Worm (Caenorhabditis elegans) whole organism, L3 larva: ENCODE data around the gene cst-1.

ENCODE experiments used
- R02D3.7 ChIP-seq: fragments of 150-350 bp; optimal IDR thresholded peaks from 2 replicates; lab custom pipeline; 2014; ENCODE audit warnings: missing biosample characterization, missing genetic modification characterization
- ZK546.5 ChIP-seq: sonication (generic microtip); optimal IDR thresholded peaks from 2 replicates; lab custom pipeline; 2017; ENCODE audit warnings: missing biosample characterization, missing genetic modification characterization
- aly-2 ChIP-seq: fragments of 150-350 bp; optimal IDR thresholded peaks from 2 replicates; lab custom pipeline; 2014; ENCODE audit warnings: missing biosample characterization, missing genetic modification characterization
- ceh-28 ChIP-seq: fragments of 150-350 bp; optimal IDR thresholded peaks from 2 replicates; lab custom pipeline; 2014; ENCODE audit warnings: missing biosample characterization, missing genetic modification reagents, missing genetic modification characterization
- ceh-82 ChIP-seq: fragments of 150-350 bp; optimal IDR thresholded peaks from 2 replicates; lab custom pipeline; 2014; ENCODE audit warnings: missing biosample characterization, missing genetic modification characterization
- ceh-9 ChIP-seq: sonication (generic microtip); optimal IDR thresholded peaks from 2 replicates; lab custom pipeline; 2018; ENCODE audit warnings: missing biosample characterization, missing genetic modification characterization
- daf-12 ChIP-seq: fragments of 150-350 bp; optimal IDR thresholded peaks from 2 replicates; lab custom pipeline; 2014; ENCODE audit warnings: missing biosample characterization, missing genetic modification reagents, missing genetic modification characterization
- egl-27 ChIP-seq: sonication (generic microtip); optimal IDR thresholded peaks from 4 replicates; lab custom pipeline; 2017; ENCODE audit warnings: missing biosample characterization, missing genetic modification reagents, missing genetic modification characterization
- egl-5 ChIP-seq: fragments of 150-350 bp; optimal IDR thresholded peaks from 2 replicates; lab custom pipeline; 2017; ENCODE audit warnings: missing biosample characterization, missing genetic modification reagents, missing genetic modification characterization, inconsistent platforms
- elt-2 ChIP-seq: sonication (generic microtip); optimal IDR thresholded peaks from 2 replicates; lab custom pipeline; 2016; ENCODE audit warnings: missing genetic modification reagents, mild to moderate bottlenecking, missing genetic modification characterization, missing compliant biosample characterization
- elt-3 ChIP-seq, 3 experiments: fragments of 150-350 bp in 1 of 3; sonication (generic microtip) in 2 of 3; optimal IDR thresholded peaks; 2 replicates in 2 of 3; 4 replicates in 1 of 3; lab custom pipeline; 2014 to 2017; ENCODE audit warnings: missing biosample characterization in 3 of 3, missing genetic modification characterization in 3 of 3
- eor-1 ChIP-seq, 2 experiments: fragments of 150-350 bp; optimal IDR thresholded peaks; 2 replicates each; lab custom pipeline; 2014 to 2018; ENCODE audit warnings: missing biosample characterization in 2 of 2, missing genetic modification characterization in 2 of 2
- fkh-2 ChIP-seq: fragments of 150-350 bp; optimal IDR thresholded peaks from 2 replicates; lab custom pipeline; 2014; ENCODE audit warnings: missing biosample characterization, missing genetic modification reagents, missing genetic modification characterization
- fos-1 ChIP-seq: fragments of 150-350 bp; optimal IDR thresholded peaks from 2 replicates; lab custom pipeline; 2014; ENCODE audit warnings: missing biosample characterization, missing genetic modification characterization
- hmg-11 ChIP-seq: sonication (generic microtip); optimal IDR thresholded peaks from 2 replicates; lab custom pipeline; 2016; ENCODE audit warnings: missing genetic modification characterization, missing compliant biosample characterization
- jun-1 ChIP-seq: fragments of 150-350 bp; optimal IDR thresholded peaks from 2 replicates; lab custom pipeline; 2014; ENCODE audit warnings: missing biosample characterization, missing genetic modification reagents, missing genetic modification characterization
- lin-15B ChIP-seq: fragments of 150-350 bp; optimal IDR thresholded peaks from 2 replicates; lab custom pipeline; 2014; ENCODE audit warnings: missing biosample characterization, missing genetic modification characterization
- lin-39 ChIP-seq: fragments of 150-350 bp; optimal IDR thresholded peaks from 2 replicates; lab custom pipeline; 2018; ENCODE audit warnings: missing biosample characterization, missing genetic modification reagents, missing genetic modification characterization
- lsy-12 ChIP-seq: sonication (generic microtip); optimal IDR thresholded peaks from 2 replicates; lab custom pipeline; 2016; ENCODE audit warnings: mild to moderate bottlenecking, missing genetic modification characterization, missing compliant biosample characterization
- mdl-1 ChIP-seq: fragments of 150-350 bp; optimal IDR thresholded peaks from 2 replicates; lab custom pipeline; 2014; ENCODE audit warnings: missing biosample characterization, missing genetic modification characterization
- mml-1 ChIP-seq: fragments of 150-350 bp; sonication (generic microtip); optimal IDR thresholded peaks from 3 replicates; lab custom pipeline; 2014; ENCODE audit warnings: missing biosample characterization, missing genetic modification characterization
- nfya-1 ChIP-seq: sonication (generic microtip); optimal IDR thresholded peaks from 2 replicates; lab custom pipeline; 2017; ENCODE audit warnings: missing genetic modification characterization, mild to moderate bottlenecking, missing compliant biosample characterization, antibody characterized with exemption, moderate library complexity; ENCODE audit not compliant: insufficient read depth
- nhr-11 ChIP-seq: fragments of 150-350 bp; optimal IDR thresholded peaks from 2 replicates; lab custom pipeline; 2014; ENCODE audit warnings: missing biosample characterization, missing genetic modification characterization
- nhr-23 ChIP-seq: fragments of 150-350 bp; optimal IDR thresholded peaks from 2 replicates; lab custom pipeline; 2014; ENCODE audit warnings: missing biosample characterization, missing genetic modification reagents, missing genetic modification characterization
- nhr-237 ChIP-seq: fragments of 150-350 bp; optimal IDR thresholded peaks from 2 replicates; lab custom pipeline; 2014; ENCODE audit warnings: missing biosample characterization, missing genetic modification characterization
- nhr-25 ChIP-seq: sonication (generic microtip); optimal IDR thresholded peaks from 2 replicates; lab custom pipeline; 2017; ENCODE audit warnings: missing biosample characterization, missing genetic modification characterization
- nhr-28 ChIP-seq: fragments of 150-350 bp; optimal IDR thresholded peaks from 2 replicates; lab custom pipeline; 2014; ENCODE audit warnings: missing biosample characterization, missing genetic modification characterization
- nhr-43 ChIP-seq: sonication (generic microtip); optimal IDR thresholded peaks from 2 replicates; lab custom pipeline; 2016; ENCODE audit warnings: mild to moderate bottlenecking, missing genetic modification characterization, missing compliant biosample characterization; ENCODE audit not compliant: poor library complexity, severe bottlenecking
- nhr-67 ChIP-seq: fragments of 150-350 bp; optimal IDR thresholded peaks from 2 replicates; lab custom pipeline; 2014; ENCODE audit warnings: missing biosample characterization, missing genetic modification characterization
- nhr-76 ChIP-seq: fragments of 150-350 bp; sonication (generic microtip); optimal IDR thresholded peaks from 5 replicates; lab custom pipeline; 2014; ENCODE audit warnings: missing biosample characterization, missing genetic modification characterization
- nhr-77 ChIP-seq: fragments of 150-350 bp; optimal IDR thresholded peaks from 2 replicates; lab custom pipeline; 2014; ENCODE audit warnings: missing biosample characterization, missing genetic modification characterization
- pha-4 ChIP-seq: fragments of 150-350 bp; optimal IDR thresholded peaks from 2 replicates; lab custom pipeline; 2014; ENCODE audit warnings: missing biosample characterization, missing genetic modification reagents, missing genetic modification characterization
- pqm-1 ChIP-seq: fragments of 150-350 bp; optimal IDR thresholded peaks from 2 replicates; lab custom pipeline; 2017; ENCODE audit warnings: missing biosample characterization, missing genetic modification characterization, inconsistent platforms
- sea-2 ChIP-seq: fragments of 150-350 bp; sonication (generic microtip); optimal IDR thresholded peaks from 4 replicates; lab custom pipeline; 2014; ENCODE audit warnings: missing biosample characterization, missing genetic modification reagents, missing genetic modification characterization
- skn-1 ChIP-seq: fragments of 150-350 bp; optimal IDR thresholded peaks from 2 replicates; lab custom pipeline; 2014; ENCODE audit warnings: missing biosample characterization, missing genetic modification characterization
- snpc-4 ChIP-seq: fragments of 150-350 bp; optimal IDR thresholded peaks from 2 replicates; lab custom pipeline; 2014; ENCODE audit warnings: missing biosample characterization, missing genetic modification characterization
- unc-39 ChIP-seq: sonication (generic microtip); optimal IDR thresholded peaks from 4 replicates; lab custom pipeline; 2017; ENCODE audit warnings: missing biosample characterization, missing genetic modification characterization
- unc-62 ChIP-seq: fragments of 150-350 bp; sonication (generic microtip); optimal IDR thresholded peaks from 4 replicates; lab custom pipeline; 2014; ENCODE audit warnings: missing biosample characterization, missing genetic modification reagents, missing genetic modification characterization
- zag-1 ChIP-seq: fragments of 150-350 bp; optimal IDR thresholded peaks from 2 replicates; lab custom pipeline; 2014; ENCODE audit warnings: missing biosample characterization, missing genetic modification characterization
- ztf-11 ChIP-seq: fragments of 150-350 bp; optimal IDR thresholded peaks from 2 replicates; lab custom pipeline; 2014; ENCODE audit warnings: missing biosample characterization, missing genetic modification characterization
- ztf-4 ChIP-seq: fragments of 150-350 bp; optimal IDR thresholded peaks from 2 replicates; lab custom pipeline; 2014; ENCODE audit warnings: missing biosample characterization, missing genetic modification characterization

cst-1 gene

ce11 chrX:4306861-4307260 lies 32.6 kb upstream of the cst-1 start, which contains the start of gene pqn-15:
pqn-15 (minus strand) TSS chrX:4306961.
- no peak for TF ChIP-seq nhr-43 (tag; lab: Kevin White, UChicago)
- TF ChIP-seq hmg-11 (tag; lab: Kevin White, UChicago): no peak
- TF ChIP-seq nhr-23 (tag; lab: Kevin White, UChicago): no peak
- no peak for TF ChIP-seq ceh-82

ce11 chrX:4307559-4308005 lies 31.9 kb upstream of the cst-1 start:
- TF ChIP-seq nhr-11 (tag; lab: Kevin White, UChicago) (no peak), nhr-77 (tag; lab: Kevin White, UChicago) (no peak), fkh-2 (no peak), ZK546.5 (no peak), nhr-67 (no peak), pqm-1 (tag; lab: Kevin White, UChicago) (no peak), nfya-1 (tag; lab: Kevin White, UChicago) (peak; percentile 44), sea-2 (GFP tag; lab: Kevin White, UChicago) (no peak), elt-2 (tag; lab: Kevin White, UChicago) (peak; percentile 25), nhr-23 (tag; lab: Kevin White, UChicago) (no peak), zag-1 (tag; lab: Kevin White, UChicago) (no peak), egl-5 (no peak), hmg-11 (tag; lab: Kevin White, UChicago) (peak; percentile 75), unc-62 (no peak), unc-39 (tag; lab: Kevin White, UChicago) (no peak), eor-1 (tag; optimal IDR thresholded peaks at IDR 0.05; lab: Kevin White, UChicago) (no peak), ztf-11 (tag; lab: Kevin White, UChicago) (no peak), ceh-9 (tag; lab: Kevin White, UChicago) (no peak), nhr-28 (tag; lab: Kevin White, UChicago) (no peak), pha-4 (tag; lab: Kevin White, UChicago) (no peak), ceh-82 (no peak), fos-1 (tag; lab: Kevin White, UChicago) (no peak), egl-27 (tag; lab: Kevin White, UChicago) (no peak), nhr-76 (tag; lab: Kevin White, UChicago) (no peak), jun-1 (tag; lab: Kevin White, UChicago) (no peak), mml-1 (tag; lab: Kevin White, UChicago) (no peak), nhr-25 (tag; lab: Kevin White, UChicago) (peak; percentile 50), elt-3 (tag; optimal IDR thresholded peaks at IDR 0.05; lab: Kevin White, UChicago) (no peak), lin-39 (tag; lab: Kevin White, UChicago) (no peak), lin-15B (tag; lab: Kevin White, UChicago) (no peak), R02D3.7 (no peak), aly-2 (tag; lab: Kevin White, UChicago) (no peak), ztf-4 (no peak), mdl-1 (tag; lab: Kevin White, UChicago) (no peak), ceh-28 (no peak), lsy-12 (tag; lab: Kevin White, UChicago) (peak; percentile 19), snpc-4 (tag; lab: Kevin White, UChicago) (no peak), daf-12 (no peak), nhr-237 (tag; lab: Kevin White, UChicago) (no peak)
- TF ChIP-seq, all 47 proteins: peak for 5

ce11 chrX:4311668-4312067 lies 27.8 kb upstream of the cst-1 start, which contains the start of gene C52B9.8:
C52B9.8 (minus strand) TSS chrX:4311768.
- TF ChIP-seq hmg-11 (tag; lab: Kevin White, UChicago) (no peak), R02D3.7 (no peak), pqm-1 (tag; lab: Kevin White, UChicago) (no peak), eor-1 (tag; optimal IDR thresholded peaks at IDR 0.05; lab: Kevin White, UChicago) (no peak), fkh-2 (no peak), snpc-4 (tag; lab: Kevin White, UChicago) (no peak), nhr-28 (tag; lab: Kevin White, UChicago) (no peak), ceh-9 (tag; lab: Kevin White, UChicago) (no peak), ceh-82 (no peak), skn-1 (no peak), ztf-11 (tag; lab: Kevin White, UChicago) (no peak), zag-1 (tag; lab: Kevin White, UChicago) (no peak), lin-15B (tag; lab: Kevin White, UChicago) (no peak), egl-5 (no peak), elt-3 (tag; optimal IDR thresholded peaks at IDR 0.05; lab: Kevin White, UChicago) (no peak), ceh-28 (no peak), jun-1 (tag; lab: Kevin White, UChicago) (no peak), unc-62 (no peak)
